Worm (Caenorhabditis elegans): ENCODE data around the gene R06B10.7.

DNA sequence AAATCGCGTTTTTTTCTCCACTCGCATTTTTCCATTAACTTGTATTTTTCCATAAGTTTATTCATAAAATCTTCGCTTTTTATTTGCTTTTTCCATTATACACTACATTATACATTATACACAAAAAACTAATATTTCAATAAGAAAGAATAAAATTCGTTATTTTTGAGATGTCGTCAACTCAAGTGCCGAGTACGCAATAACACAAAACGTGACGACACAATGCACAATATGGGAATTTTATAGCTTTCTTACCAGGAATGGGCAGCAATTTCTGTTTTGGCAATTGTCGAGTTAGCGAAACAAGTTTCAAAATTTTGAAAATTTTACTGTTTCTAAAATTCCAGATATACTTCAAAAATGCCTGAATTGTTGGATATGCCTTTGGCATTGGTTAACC lies 49.0 kb downstream of the R06B10.7 start, which contains the start of gene fbxa-10:
- TF ChIP-seq ztf-29 (GFP tag; IDR thresholded peaks at IDR 0.05) (no peak), klf-2 (GFP tag; conservative IDR thresholded peaks at IDR 0.05) (no peak), tab-1 (GFP tag; IDR thresholded peaks at IDR 0.05) (no peak), flt-1 (GFP tag; IDR thresholded peaks at IDR 0.05) (no peak), cog-1 (tag; optimal IDR thresholded peaks at IDR 0.05) (no peak), med-1 (GFP tag; optimal IDR thresholded peaks at IDR 0.05; ENCODE audit: insufficient read depth) (no peak)
